Fruit fly (Drosophila melanogaster) whole organism, adult: ENCODE measurements around the gene KP78a.

Source experiments
- CG12768 ChIP-seq: fragments of 200-800 bp; sonication (Bioruptor generic); optimal IDR thresholded peaks from 2 replicates; lab custom pipeline; 2017; ENCODE audit warnings: missing biosample characterization, missing genetic modification characterization, mild to moderate bottlenecking, moderate library complexity, missing genetic modification reagents
- CG14711 ChIP-seq: fragments of 200-800 bp; sonication (Bioruptor generic); optimal IDR thresholded peaks from 2 replicates; lab custom pipeline; 2018; ENCODE audit warnings: missing biosample characterization, mild to moderate bottlenecking, missing genetic modification characterization, moderate library complexity
- CG1620 ChIP-seq: fragments of 200-800 bp; sonication (Bioruptor generic); optimal IDR thresholded peaks from 2 replicates; lab custom pipeline; 2016; ENCODE audit warnings: missing biosample characterization, missing genetic modification characterization
- CG33017 ChIP-seq: fragments of 200-800 bp; sonication (Bioruptor generic); optimal IDR thresholded peaks from 2 replicates; lab custom pipeline; 2018; ENCODE audit warnings: missing biosample characterization, mild to moderate bottlenecking, missing genetic modification characterization, moderate library complexity
- CG7045 ChIP-seq: fragments of 200-800 bp; sonication (Bioruptor generic); optimal IDR thresholded peaks from 2 replicates; lab custom pipeline; 2017; ENCODE audit warnings: missing biosample characterization, mild to moderate bottlenecking, missing genetic modification characterization
- Clk ChIP-seq: fragments of 200-800 bp; sonication (Bioruptor generic); optimal IDR thresholded peaks from 2 replicates; lab custom pipeline; 2017; ENCODE audit warnings: missing biosample characterization, missing genetic modification characterization
- Mnt ChIP-seq: fragments of 200-800 bp; sonication (Bioruptor generic); optimal IDR thresholded peaks from 2 replicates; lab custom pipeline; 2016; ENCODE audit warnings: missing biosample characterization, mild to moderate bottlenecking, missing genetic modification characterization
- bab1 ChIP-seq: fragments of 200-800 bp; sonication (Bioruptor generic); optimal IDR thresholded peaks from 3 replicates; lab custom pipeline; 2019; ENCODE audit warnings: missing biosample characterization, mild to moderate bottlenecking, missing genetic modification characterization, moderate library complexity
- cnc ChIP-seq, 2 experiments: fragments of >200 bp; optimal IDR thresholded peaks; 2 replicates each; lab custom pipeline; 2017
- kay ChIP-seq: fragments of 200-800 bp; sonication (Bioruptor generic); peaks from one replicate; lab custom pipeline; 2016; ENCODE audit warnings: missing biosample characterization, missing genetic modification characterization, borderline replicate concordance
- ovo ChIP-seq: fragments of 200-800 bp; sonication (Bioruptor generic); optimal IDR thresholded peaks from 2 replicates; lab custom pipeline; 2016; ENCODE audit warnings: missing biosample characterization, missing genetic modification characterization

- TF ChIP-seq cnc (optimal IDR thresholded peaks at IDR 0.05; lab: Kevin White, UChicago) (no peak), kay (GFP tag; lab: Kevin White, UChicago) (no peak), CG12768 (GFP tag; lab: Kevin White, UChicago) (no peak), bab1 (GFP tag; lab: Kevin White, UChicago) (no peak), CG1620 (GFP tag; lab: Kevin White, UChicago) (no peak), ovo (GFP tag; lab: Kevin White, UChicago) (no peak), Mnt (no peak), Clk (no peak), CG33017 (tag; lab: Kevin White, UChicago) (no peak), CG14711 (no peak), CG7045 (no peak)
Observed at dm6 chr3R:11302936-11303335, 50.0 kb downstream of the KP78a start.
